Fruit fly (Drosophila melanogaster): ENCODE data around the gene SP1029.
A peak's percentile ranks its signal among the peaks of the same experiment; 100 is the strongest.

Gene SP1029

DNA sequence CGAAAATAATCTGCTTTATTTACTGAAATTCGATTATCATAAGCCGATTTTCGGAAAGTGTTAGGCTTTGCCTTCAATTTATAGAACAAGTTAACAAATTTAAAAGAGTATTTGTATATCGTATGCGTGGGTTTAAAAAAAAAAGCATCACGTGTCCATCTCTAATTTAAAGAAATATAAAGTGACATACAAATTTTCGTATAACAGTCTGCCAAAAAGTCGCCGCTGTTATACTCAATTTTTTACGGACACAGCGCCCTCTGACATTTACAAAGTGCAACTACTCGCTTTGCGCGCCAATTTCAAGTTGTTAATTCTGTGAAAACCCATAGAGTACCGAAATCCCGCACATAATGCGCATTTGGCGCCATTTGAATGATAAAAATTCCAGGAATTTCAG, 1.2 kb upstream of the SP1029 start (continued):
- TF ChIP-seq CG18262 (tag; optimal IDR thresholded peaks at IDR 0.05): no peak
- no peak for TF ChIP-seq run (tag; optimal IDR thresholded peaks at IDR 0.05)
- no peak for TF ChIP-seq bigmax (GFP tag; optimal IDR thresholded peaks at IDR 0.05)
- TF ChIP-seq NC2β (GFP tag; optimal IDR thresholded peaks at IDR 0.05): no peak
- TF ChIP-seq Hsf (GFP tag; optimal IDR thresholded peaks at IDR 0.05): peak; percentile 13
- no peak for TF ChIP-seq Atf-2 (GFP tag; optimal IDR thresholded peaks at IDR 0.05)
- TF ChIP-seq CG10366 (GFP tag; IDR thresholded peaks at IDR 0.05): no peak
- no peak for TF ChIP-seq CG12769 (tag; optimal IDR thresholded peaks at IDR 0.05)
- no peak for TF ChIP-seq pb (GFP tag; optimal IDR thresholded peaks at IDR 0.05)
- no peak for TF ChIP-seq gt (GFP tag; IDR thresholded peaks at IDR 0.05)
- no peak for TF ChIP-seq luna (GFP tag; optimal IDR thresholded peaks at IDR 0.05)
- no peak for TF ChIP-seq slou (GFP tag; optimal IDR thresholded peaks at IDR 0.05)
- TF ChIP-seq CG1603 (tag; optimal IDR thresholded peaks at IDR 0.05): peak; percentile 40
- no peak for TF ChIP-seq Sin3A (optimal IDR thresholded peaks at IDR 0.05)
- TF ChIP-seq CG13894 (tag; optimal IDR thresholded peaks at IDR 0.05): no peak
- peak; percentile 35 for TF ChIP-seq nerfin-1 (tag; optimal IDR thresholded peaks at IDR 0.05)
- TF ChIP-seq bbx (GFP tag; IDR thresholded peaks at IDR 0.05; ENCODE audit: partially characterized antibody): peak; percentile 75
- no peak for TF ChIP-seq CG12299 (tag; optimal IDR thresholded peaks at IDR 0.05)
- no peak; the same call in 2 of the 3 replicates for TF ChIP-seq Aef1 (GFP tag; IDR thresholded peaks at IDR 0.05)
- no peak for TF ChIP-seq eyg (GFP tag; optimal IDR thresholded peaks at IDR 0.05)
- no peak for TF ChIP-seq danr (GFP tag; IDR thresholded peaks at IDR 0.05)
- no peak for TF ChIP-seq da (GFP tag; optimal IDR thresholded peaks at IDR 0.05)
- peak; percentile 79 for TF ChIP-seq CG2129 (GFP tag; IDR thresholded peaks at IDR 0.05; ENCODE audit: partially characterized antibody)
- no peak for TF ChIP-seq hkb (optimal IDR thresholded peaks at IDR 0.05)
- TF ChIP-seq hkb (GFP tag; IDR thresholded peaks at IDR 0.05): peak; percentile 31; the same call in 1 of the 2 replicates
- TF ChIP-seq cas (GFP tag; IDR thresholded peaks at IDR 0.05): no peak
- TF ChIP-seq CG33557 (GFP tag; optimal IDR thresholded peaks at IDR 0.05): no peak
- no peak for TF ChIP-seq CG5245 (GFP tag; optimal IDR thresholded peaks at IDR 0.05)
- TF ChIP-seq CG4404 (GFP tag; IDR thresholded peaks at IDR 0.05): no peak
- TF ChIP-seq knrl (GFP tag; IDR thresholded peaks at IDR 0.05; ENCODE audit: partially characterized antibody): peak; percentile 79
- TF ChIP-seq Mes4 (GFP tag; optimal IDR thresholded peaks at IDR 0.05): peak; percentile 22
- no peak for TF ChIP-seq CHES-1-like (GFP tag; optimal IDR thresholded peaks at IDR 0.05)
- peak; percentile 41 for TF ChIP-seq gsb-n (tag; optimal IDR thresholded peaks at IDR 0.05)
- no peak for TF ChIP-seq CG12236 (GFP tag; optimal IDR thresholded peaks at IDR 0.05)
- no peak for TF ChIP-seq CG8388 (GFP tag; optimal IDR thresholded peaks at IDR 0.05)
- TF ChIP-seq nom (GFP tag; optimal IDR thresholded peaks at IDR 0.05): no peak
- peak; percentile 34; the same call in 1 of the 2 replicates for TF ChIP-seq CG11247 (GFP tag; IDR thresholded peaks at IDR 0.05)
- TF ChIP-seq pros (GFP tag; optimal IDR thresholded peaks at IDR 0.05): no peak
- peak; percentile 58 for TF ChIP-seq sob (GFP tag; IDR thresholded peaks at IDR 0.05)
- no peak for TF ChIP-seq HLH54F (GFP tag; optimal IDR thresholded peaks at IDR 0.05)
- no peak for TF ChIP-seq CG7556 (GFP tag; optimal IDR thresholded peaks at IDR 0.05)
- peak; percentile 10 for TF ChIP-seq CG15269 (tag; optimal IDR thresholded peaks at IDR 0.05)
- no peak for TF ChIP-seq Side (GFP tag; optimal IDR thresholded peaks at IDR 0.05)
- no peak for TF ChIP-seq Trl (optimal IDR thresholded peaks at IDR 0.05)
- no peak for TF ChIP-seq Trl (GFP tag; optimal IDR thresholded peaks at IDR 0.05)
- TF ChIP-seq Fer1 (GFP tag; optimal IDR thresholded peaks at IDR 0.05): no peak
- peak; percentile 92 for TF ChIP-seq sqz (GFP tag; optimal IDR thresholded peaks at IDR 0.05)
- no peak for TF ChIP-seq CG4282 (GFP tag; optimal IDR thresholded peaks at IDR 0.05)
- no peak for TF ChIP-seq ac (GFP tag; optimal IDR thresholded peaks at IDR 0.05)
- TF ChIP-seq onecut (GFP tag; IDR thresholded peaks at IDR 0.05): peak; percentile 38; the same call in 1 of the 2 replicates
- TF ChIP-seq CG3995 (GFP tag; optimal IDR thresholded peaks at IDR 0.05): no peak
- no peak for TF ChIP-seq zfh2 (GFP tag; optimal IDR thresholded peaks at IDR 0.05)
- no peak for TF ChIP-seq CG1024 (GFP tag; IDR thresholded peaks at IDR 0.05)
